Worm (Caenorhabditis elegans) whole organism, L2 larva: ENCODE measurements around the gene tram-1.

Experiments used
- mbf-1 ChIP-seq: sonication (generic microtip); optimal IDR thresholded peaks from 2 replicates; lab custom pipeline; 2017; ENCODE audit warnings: missing biosample characterization, missing genetic modification characterization
- mdl-1 ChIP-seq, 2 experiments: fragments of 150-350 bp in 1 of 2; sonication (generic microtip) in 1 of 2; optimal IDR thresholded peaks; 2 replicates each; lab custom pipeline; 2017; ENCODE audit warnings: missing biosample characterization in 2 of 2, missing genetic modification characterization in 2 of 2
- unc-62 ChIP-seq: fragments of 150-350 bp; optimal IDR thresholded peaks from 2 replicates; lab custom pipeline; 2014; ENCODE audit warnings: missing biosample characterization, missing genetic modification reagents, missing genetic modification characterization
- zag-1 ChIP-seq: fragments of 150-350 bp; optimal IDR thresholded peaks from 2 replicates; lab custom pipeline; 2014; ENCODE audit warnings: missing biosample characterization, missing genetic modification characterization
- ztf-11 ChIP-seq: sonication (generic microtip); optimal IDR thresholded peaks from 2 replicates; lab custom pipeline; 2017; ENCODE audit warnings: missing biosample characterization, missing genetic modification characterization

ce11 chrIV:10252886-10253639, 32.0 kb upstream of the tram-1 start:
- TF ChIP-seq mbf-1 (no peak), unc-62 (GFP tag; lab: Kevin White, UChicago) (no peak), zag-1 (tag; lab: Kevin White, UChicago) (no peak), mdl-1 (tag; optimal IDR thresholded peaks at IDR 0.05; lab: Kevin White, UChicago) (no peak), ztf-11 (no peak)
